Fruit fly (Drosophila melanogaster) whole organism, embryonic: ENCODE results near the gene CG5810.

Experiments
- Atf3 ChIP-seq: fragments of 200-800 bp; sonication (Bioruptor generic); optimal IDR thresholded peaks from 3 replicates; lab custom pipeline; 2016; ENCODE audit warnings: missing biosample characterization, missing genetic modification characterization
- Atf6 ChIP-seq: fragments of 200-800 bp; sonication (Bioruptor generic); IDR thresholded peaks from 2 replicates; pipeline ENCODE4 v1.3.6; 2022; ENCODE audit warnings: missing biosample characterization, missing genetic modification characterization
- CG1024 ChIP-seq: fragments of 200-800 bp; sonication (Bioruptor generic); IDR thresholded peaks from 2 replicates; pipeline ENCODE4 v1.3.6; 2022; ENCODE audit warnings: missing biosample characterization, missing genetic modification characterization
- CG10366 ChIP-seq: fragments of 200-800 bp; sonication (Bioruptor generic); IDR thresholded peaks from 2 replicates; pipeline ENCODE4 v1.3.6; 2022; ENCODE audit warnings: missing biosample characterization, missing genetic modification characterization
- CG10462 ChIP-seq: fragments of 200-800 bp; sonication (Bioruptor generic); optimal IDR thresholded peaks from 2 replicates; lab custom pipeline; 2016; ENCODE audit warnings: missing biosample characterization, missing genetic modification characterization
- CG11398 ChIP-seq: fragments of 200-800 bp; sonication (Bioruptor generic); optimal IDR thresholded peaks from 2 replicates; lab custom pipeline; 2016; ENCODE audit warnings: missing biosample characterization, missing genetic modification characterization
- CG12219 ChIP-seq: fragments of 200-800 bp; sonication (Bioruptor generic); optimal IDR thresholded peaks from 3 replicates; lab custom pipeline; 2018; ENCODE audit warnings: missing biosample characterization, mild to moderate bottlenecking, missing genetic modification characterization
- CG13123 ChIP-seq: fragments of 200-800 bp; sonication (Bioruptor generic); optimal IDR thresholded peaks from 2 replicates; lab custom pipeline; 2016; ENCODE audit warnings: missing biosample characterization, missing genetic modification characterization
- CG15696 ChIP-seq: fragments of 200-800 bp; sonication (Bioruptor generic); optimal IDR thresholded peaks from 2 replicates; lab custom pipeline; 2019; ENCODE audit warnings: missing biosample characterization, mild to moderate bottlenecking, missing genetic modification characterization, moderate library complexity
- CG17328 ChIP-seq: fragments of 200-800 bp; sonication (Bioruptor generic); IDR thresholded peaks from 2 replicates; pipeline ENCODE4 v1.3.6; 2022; ENCODE audit warnings: missing biosample characterization, missing genetic modification characterization
- CG2116 ChIP-seq: fragments of 200-800 bp; sonication (Bioruptor generic); optimal IDR thresholded peaks from 3 replicates; lab custom pipeline; 2018; ENCODE audit warnings: missing biosample characterization, mild to moderate bottlenecking, missing genetic modification characterization
- CG30403 ChIP-seq: fragments of 200-800 bp; sonication (Bioruptor generic); optimal IDR thresholded peaks from 3 replicates; lab custom pipeline; 2016; ENCODE audit warnings: missing biosample characterization, missing genetic modification characterization
- CG31365 ChIP-seq: fragments of 200-800 bp; sonication (Bioruptor generic); optimal IDR thresholded peaks from 2 replicates; lab custom pipeline; 2018; ENCODE audit warnings: missing biosample characterization, mild to moderate bottlenecking, missing genetic modification characterization
- CG3726 ChIP-seq: fragments of 200-800 bp; sonication (Bioruptor generic); IDR thresholded peaks from 3 replicates; pipeline ENCODE4, ENCODE4 v1.3.6; 2022; ENCODE audit warnings: missing biosample characterization, missing genetic modification characterization
- CG3838 ChIP-seq: fragments of 200-800 bp; sonication (Bioruptor generic); optimal IDR thresholded peaks from 3 replicates; lab custom pipeline; 2016; ENCODE audit warnings: missing biosample characterization, missing genetic modification characterization
- CG43689 ChIP-seq: fragments of 200-800 bp; sonication (Bioruptor generic); IDR thresholded peaks from 2 replicates; pipeline ENCODE4 v1.3.6; 2022; ENCODE audit warnings: missing biosample characterization, missing genetic modification characterization
- CG4617 ChIP-seq: fragments of 200-800 bp; sonication (Bioruptor generic); optimal IDR thresholded peaks from 3 replicates; lab custom pipeline; 2016; ENCODE audit warnings: missing biosample characterization, missing genetic modification characterization, borderline replicate concordance
- CG5180 ChIP-seq: fragments of 200-800 bp; sonication (Bioruptor generic); optimal IDR thresholded peaks from 3 replicates; lab custom pipeline; 2017; ENCODE audit warnings: missing biosample characterization, missing genetic modification characterization, mild to moderate bottlenecking, moderate library complexity, missing genetic modification reagents
- CG6254 ChIP-seq: fragments of 200-800 bp; sonication (Bioruptor generic); optimal IDR thresholded peaks from 3 replicates; lab custom pipeline; 2017; ENCODE audit warnings: mild to moderate bottlenecking, missing biosample characterization, missing genetic modification reagents, missing genetic modification characterization
- CG7963 ChIP-seq: fragments of 200-800 bp; sonication (Bioruptor generic); IDR thresholded peaks from 3 replicates; pipeline ENCODE4 v1.3.6; 2022; ENCODE audit warnings: missing biosample characterization, missing genetic modification characterization; ENCODE audit not compliant: partially characterized antibody
- CG8924 ChIP-seq: fragments of 200-800 bp; optimal IDR thresholded peaks from 3 replicates; lab custom pipeline; 2019; ENCODE audit warnings: missing biosample characterization, mild to moderate bottlenecking, missing genetic modification characterization, moderate library complexity
- CG9609 ChIP-seq: fragments of 200-800 bp; sonication (Bioruptor generic); optimal IDR thresholded peaks from 3 replicates; lab custom pipeline; 2016; ENCODE audit warnings: missing biosample characterization, missing genetic modification characterization
- CG9876 ChIP-seq: fragments of 200-800 bp; sonication (Bioruptor generic); optimal IDR thresholded peaks from 2 replicates; lab custom pipeline; 2016; ENCODE audit warnings: missing biosample characterization, missing genetic modification characterization
- Chrac-16 ChIP-seq: fragments of 200-800 bp; sonication (Bioruptor generic); optimal IDR thresholded peaks from 3 replicates; lab custom pipeline; 2016; ENCODE audit warnings: missing biosample characterization, missing genetic modification characterization
- Dfd ChIP-seq, 2 experiments: fragments of >200 bp; optimal IDR thresholded peaks; 2 replicates each; lab custom pipeline; 2017; ENCODE audit warnings: missing biosample characterization in 2 of 2, missing genetic modification characterization in 2 of 2
- Fer1 ChIP-seq: fragments of 200-800 bp; sonication (Bioruptor generic); optimal IDR thresholded peaks from 2 replicates; lab custom pipeline; 2017; ENCODE audit warnings: missing biosample characterization, mild to moderate bottlenecking, missing genetic modification characterization
- H2.0 ChIP-seq: fragments of 200-800 bp; sonication (Bioruptor generic); IDR thresholded peaks from 2 replicates; pipeline ENCODE4 v1.3.6; 2022; ENCODE audit warnings: missing biosample characterization, missing genetic modification characterization
- HLH54F ChIP-seq: fragments of 200-800 bp; sonication (Bioruptor generic); optimal IDR thresholded peaks from 3 replicates; lab custom pipeline; 2016; ENCODE audit warnings: missing biosample characterization, missing genetic modification characterization
- Hr51 ChIP-seq, 2 experiments: fragments of 200-800 bp; sonication (Bioruptor generic); optimal IDR thresholded peaks; 2 replicates in 1 of 2; 3 replicates in 1 of 2; lab custom pipeline; 2016 to 2018; ENCODE audit warnings: missing biosample characterization in 2 of 2, missing genetic modification characterization in 2 of 2, mild to moderate bottlenecking in 1 of 2, moderate library complexity in 1 of 2
- Hr78 ChIP-seq, 2 experiments: fragments of 200-800 bp in 1 of 2; fragments of >200 bp in 1 of 2; sonication (Bioruptor generic) in 1 of 2; optimal IDR thresholded peaks; 2 replicates each; lab custom pipeline; 2017 to 2019; ENCODE audit warnings: missing biosample characterization in 2 of 2, missing genetic modification characterization in 2 of 2, mild to moderate bottlenecking in 1 of 2, moderate library complexity in 1 of 2
- Med ChIP-seq: fragments of 200-800 bp; sonication (Bioruptor generic); peaks from one replicate; lab custom pipeline; 2016; ENCODE audit warnings: missing biosample characterization, missing genetic modification characterization, mild to moderate bottlenecking, inconsistent platforms, moderate library complexity
- Rx ChIP-seq: fragments of 200-800 bp; sonication (Bioruptor generic); IDR thresholded peaks from 2 replicates; pipeline ENCODE4 v1.3.6; 2022; ENCODE audit warnings: missing biosample characterization, missing genetic modification characterization
- Tbp ChIP-seq: fragments of >200 bp; optimal IDR thresholded peaks from 2 replicates; lab custom pipeline; 2018; ENCODE audit warnings: missing biosample characterization, missing genetic modification characterization
- ara ChIP-seq: fragments of 200-800 bp; sonication (Bioruptor generic); IDR thresholded peaks from 2 replicates; pipeline ENCODE4 v1.3.6; 2022; ENCODE audit warnings: missing biosample characterization, missing genetic modification characterization
- btn ChIP-seq: fragments of 200-800 bp; sonication (Bioruptor generic); optimal IDR thresholded peaks from 2 replicates; lab custom pipeline; 2016; ENCODE audit warnings: missing biosample characterization, missing genetic modification characterization
- cas ChIP-seq: fragments of 200-800 bp; sonication (Bioruptor generic); IDR thresholded peaks from 2 replicates; pipeline ENCODE4 v1.3.6; 2022; ENCODE audit warnings: missing biosample characterization, missing genetic modification characterization
- cg ChIP-seq: fragments of 200-800 bp; sonication (Bioruptor generic); optimal IDR thresholded peaks from 3 replicates; lab custom pipeline; 2019; ENCODE audit warnings: missing biosample characterization, mild to moderate bottlenecking, missing genetic modification characterization, moderate library complexity
- dmrt11E ChIP-seq: fragments of 200-800 bp; sonication (Bioruptor generic); optimal IDR thresholded peaks from 3 replicates; lab custom pipeline; 2018; ENCODE audit warnings: missing biosample characterization, mild to moderate bottlenecking, missing genetic modification characterization, moderate library complexity
- emc ChIP-seq: fragments of 200-800 bp; sonication (Bioruptor generic); optimal IDR thresholded peaks from 2 replicates; lab custom pipeline; 2016; ENCODE audit warnings: missing biosample characterization, missing genetic modification characterization
- fru ChIP-seq: fragments of >200 bp; optimal IDR thresholded peaks from 2 replicates; lab custom pipeline; 2017
- gce ChIP-seq: fragments of 200-800 bp; sonication (Bioruptor generic); IDR thresholded peaks from 3 replicates; pipeline ENCODE4 v1.3.6; 2022; ENCODE audit warnings: missing biosample characterization, missing genetic modification characterization
- gt ChIP-seq: fragments of 200-800 bp; sonication (Bioruptor generic); IDR thresholded peaks from 2 replicates; pipeline ENCODE4 v1.3.6; 2022; ENCODE audit warnings: missing biosample characterization, missing genetic modification characterization
- hb ChIP-seq: fragments of 200-800 bp; sonication (Bioruptor generic); IDR thresholded peaks from 3 replicates; pipeline ENCODE4 v1.3.6; 2022; ENCODE audit warnings: missing biosample characterization, missing genetic modification characterization; ENCODE audit not compliant: partially characterized antibody
- inv ChIP-seq: fragments of 200-800 bp; sonication (Bioruptor generic); IDR thresholded peaks from 2 replicates; pipeline ENCODE4 v1.3.6; 2022; ENCODE audit warnings: missing biosample characterization, missing genetic modification characterization; ENCODE audit not compliant: partially characterized antibody
- nau ChIP-seq: fragments of 200-800 bp; sonication (Bioruptor generic); optimal IDR thresholded peaks from 3 replicates; lab custom pipeline; 2017; ENCODE audit warnings: missing biosample characterization, mild to moderate bottlenecking, missing genetic modification characterization, missing genetic modification reagents
- slp2 ChIP-seq: fragments of 200-800 bp; sonication (Bioruptor generic); optimal IDR thresholded peaks from 2 replicates; lab custom pipeline; 2016; ENCODE audit warnings: missing biosample characterization, missing genetic modification characterization
- sob ChIP-seq: fragments of 200-800 bp; sonication (Bioruptor generic); IDR thresholded peaks from 2 replicates; pipeline ENCODE4 v1.3.6; 2022; ENCODE audit warnings: missing biosample characterization, missing genetic modification characterization
- sr ChIP-seq: fragments of 200-800 bp; sonication (Bioruptor generic); IDR thresholded peaks from 3 replicates; pipeline ENCODE4 v1.3.6; 2022; ENCODE audit warnings: missing biosample characterization, missing genetic modification characterization
- vnd ChIP-seq: fragments of 200-800 bp; sonication (Bioruptor generic); IDR thresholded peaks from 3 replicates; pipeline ENCODE4 v1.3.6; 2022; ENCODE audit warnings: missing biosample characterization, missing genetic modification characterization; ENCODE audit not compliant: partially characterized antibody
- wek ChIP-seq: fragments of 200-800 bp; sonication (Bioruptor generic); optimal IDR thresholded peaks from 3 replicates; lab custom pipeline; 2018; ENCODE audit warnings: missing biosample characterization, mild to moderate bottlenecking, missing genetic modification characterization, moderate library complexity
- wor ChIP-seq: fragments of 200-800 bp; sonication (Bioruptor generic); IDR thresholded peaks from 2 replicates; pipeline ENCODE4 v1.3.6; 2022; ENCODE audit warnings: missing biosample characterization, missing genetic modification characterization

Gene CG5810

dm6 chr3R:21138220-21138754 lies 25.3 kb upstream of the CG5810 start, which contains the start of gene meigo (continued):
- no peak for TF ChIP-seq CG5180 (GFP tag; lab: Kevin White, UChicago)
- peak; percentile 9 for TF ChIP-seq emc (GFP tag; lab: Kevin White, UChicago)
- TF ChIP-seq CG12219: no peak
- TF ChIP-seq Atf6 (GFP tag; lab: Robert Waterston, UW): no peak
- TF ChIP-seq CG9609: no peak
- peak; percentile 97 for TF ChIP-seq sr (GFP tag; lab: Robert Waterston, UW)
- peak; percentile 39; the same call in 1 of the 2 replicates for TF ChIP-seq CG10366 (GFP tag; lab: Robert Waterston, UW)
- TF ChIP-seq CG1024 (GFP tag; lab: Robert Waterston, UW): no peak
- no peak for TF ChIP-seq CG31365 (tag; lab: Kevin White, UChicago)
- peak; percentile 66 for TF ChIP-seq CG8924 (tag; lab: Kevin White, UChicago)
- TF ChIP-seq Atf3 (GFP tag; lab: Kevin White, UChicago): peak; percentile 19
- peak in 1 of 2 experiments; percentile 52 for TF ChIP-seq Hr51 (GFP tag; optimal IDR thresholded peaks at IDR 0.05; lab: Kevin White, UChicago)
- no peak for TF ChIP-seq Rx
- peak; percentile 44 for TF ChIP-seq CG13123
- 0 out of 2 replicates have a peak, but pooled peaks have one; percentile 44 for TF ChIP-seq cas (GFP tag; lab: Robert Waterston, UW)
- TF ChIP-seq CG3726 (GFP tag; lab: Robert Waterston, UW): no peak
- peak; percentile 59 for TF ChIP-seq Chrac-16 (GFP tag; lab: Kevin White, UChicago)
- peak; percentile 3 for TF ChIP-seq slp2
- peak; percentile 91 for TF ChIP-seq Med
- TF ChIP-seq wor (GFP tag; lab: Robert Waterston, UW): no peak
- no peak for TF ChIP-seq fru (lab: Kevin White, UChicago)
- TF ChIP-seq CG2116 (GFP tag; lab: Kevin White, UChicago): peak; percentile 85
- TF ChIP-seq CG30403: peak; percentile 73
- peak; percentile 77 for TF ChIP-seq sob (GFP tag; lab: Robert Waterston, UW)
- no peak for TF ChIP-seq CG3838 (GFP tag; lab: Kevin White, UChicago)
- TF ChIP-seq CG15696 (tag; lab: Kevin White, UChicago): peak; percentile 69
- peak; percentile 68 for TF ChIP-seq CG4617 (GFP tag; lab: Kevin White, UChicago)
- TF ChIP-seq inv (GFP tag; lab: Robert Waterston, UW): no peak
- no peak for TF ChIP-seq gt (GFP tag; lab: Robert Waterston, UW)
- TF ChIP-seq H2.0 (GFP tag; lab: Robert Waterston, UW): no peak
- TF ChIP-seq dmrt11E (tag; lab: Kevin White, UChicago): peak; percentile 51
- TF ChIP-seq nau: no peak
- peak; percentile 75 for TF ChIP-seq Fer1 (GFP tag; lab: Kevin White, UChicago)
- TF ChIP-seq CG7963: no peak
- no peak for TF ChIP-seq ara (GFP tag; lab: Robert Waterston, UW)
- TF ChIP-seq CG11398 (GFP tag; lab: Kevin White, UChicago): peak; percentile 31
- TF ChIP-seq CG10462: no peak
- no peak; the same call in 1 of the 2 replicates for TF ChIP-seq CG17328 (GFP tag; lab: Robert Waterston, UW)
- TF ChIP-seq CG43689 (GFP tag; lab: Robert Waterston, UW): no peak
- no peak for TF ChIP-seq gce (GFP tag; lab: Robert Waterston, UW)
- TF ChIP-seq Dfd (GFP tag; optimal IDR thresholded peaks at IDR 0.05; lab: Kevin White, UChicago): no peak
- no peak for TF ChIP-seq cg
- TF ChIP-seq vnd (GFP tag; lab: Robert Waterston, UW): no peak
- TF ChIP-seq Tbp: peak; percentile 52
- TF ChIP-seq btn: no peak
- TF ChIP-seq CG9876 (GFP tag; lab: Kevin White, UChicago): no peak
- no peak for TF ChIP-seq CG6254 (GFP tag; lab: Kevin White, UChicago)
- TF ChIP-seq HLH54F (GFP tag; lab: Kevin White, UChicago): peak; percentile 73
- TF ChIP-seq hb: no peak
- TF ChIP-seq Hr78 (GFP tag; optimal IDR thresholded peaks at IDR 0.05; lab: Kevin White, UChicago): no peak
- TF ChIP-seq wek: no peak
